Fruit fly (Drosophila melanogaster): ENCODE results near the gene CG32982.

The CG32982 gene

dm6 chr2L:9082750-9083149 is 42.8 kb upstream of the CG32982 start:
- no peak for TF ChIP-seq tai (GFP tag; optimal IDR thresholded peaks at IDR 0.05)
- no peak for TF ChIP-seq Dfd (GFP tag; optimal IDR thresholded peaks at IDR 0.05)
- TF ChIP-seq Jra (GFP tag; optimal IDR thresholded peaks at IDR 0.05) = no peak
- TF ChIP-seq brk (GFP tag; optimal IDR thresholded peaks at IDR 0.05) = no peak
- no peak for TF ChIP-seq rgr (GFP tag; optimal IDR thresholded peaks at IDR 0.05)
- TF ChIP-seq foxo (GFP tag; optimal IDR thresholded peaks at IDR 0.05) = no peak
- no peak for TF ChIP-seq sage (GFP tag; optimal IDR thresholded peaks at IDR 0.05)
- no peak for TF ChIP-seq CG9705 (GFP tag; optimal IDR thresholded peaks at IDR 0.05)
- TF ChIP-seq fru (GFP tag; optimal IDR thresholded peaks at IDR 0.05) = no peak
- no peak for TF ChIP-seq ey (GFP tag; optimal IDR thresholded peaks at IDR 0.05)
- TF ChIP-seq Dif (GFP tag; optimal IDR thresholded peaks at IDR 0.05; ENCODE audit: partially characterized antibody) = no peak
- TF ChIP-seq Vsx2 (GFP tag; optimal IDR thresholded peaks at IDR 0.05; ENCODE audit: partially characterized antibody) = no peak
- TF ChIP-seq Abd-B (GFP tag; optimal IDR thresholded peaks at IDR 0.05) = no peak
- no peak for TF ChIP-seq Rel (GFP tag; optimal IDR thresholded peaks at IDR 0.05)
- no peak for TF ChIP-seq Rel (tag; optimal IDR thresholded peaks at IDR 0.05)
- TF ChIP-seq dl (GFP tag; optimal IDR thresholded peaks at IDR 0.05; ENCODE audit: insufficient read depth in 1 of 2, partially characterized antibody in 2 of 2) = no peak
- no peak for TF ChIP-seq sv (GFP tag; optimal IDR thresholded peaks at IDR 0.05)

DNA sequence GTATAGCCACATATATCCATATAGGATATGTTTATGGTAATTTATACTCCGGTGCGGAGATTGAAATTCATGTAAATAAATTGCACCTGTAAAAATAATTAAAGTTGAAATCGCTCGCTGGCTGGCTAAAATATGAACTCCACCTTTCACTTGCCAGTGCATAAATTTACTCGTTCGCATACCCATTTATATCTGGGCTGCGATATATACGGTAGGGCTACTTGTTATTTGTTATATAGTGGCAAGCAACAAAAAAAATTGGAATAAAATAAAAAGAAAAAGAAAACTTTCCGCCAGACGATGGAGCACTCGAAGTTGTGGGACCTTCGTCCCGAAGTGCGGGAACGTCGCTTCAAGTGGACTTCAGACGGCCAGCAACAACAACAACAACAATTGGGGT is 41.7 kb upstream of the CG32982 start, which contains the start of gene Toll-4:
Gene Toll-4, plus strand, starts transcription at position 301 of the 400 bp plus-strand sequence.
- no peak for TF ChIP-seq sv (GFP tag; optimal IDR thresholded peaks at IDR 0.05)
- no peak for TF ChIP-seq Myc (optimal IDR thresholded peaks at IDR 0.05)
- no peak for TF ChIP-seq sage (GFP tag; optimal IDR thresholded peaks at IDR 0.05)
- no peak for TF ChIP-seq CrebA (GFP tag; optimal IDR thresholded peaks at IDR 0.05; ENCODE audit: borderline replicate concordance)
- no peak for TF ChIP-seq Rel (GFP tag; optimal IDR thresholded peaks at IDR 0.05)
- TF ChIP-seq Rel (tag; optimal IDR thresholded peaks at IDR 0.05) = no peak
- no peak for TF ChIP-seq Dif (GFP tag; optimal IDR thresholded peaks at IDR 0.05; ENCODE audit: partially characterized antibody)
- no peak for TF ChIP-seq Hr83 (GFP tag; optimal IDR thresholded peaks at IDR 0.05; ENCODE audit: poor library complexity, severe bottlenecking)

DNA sequence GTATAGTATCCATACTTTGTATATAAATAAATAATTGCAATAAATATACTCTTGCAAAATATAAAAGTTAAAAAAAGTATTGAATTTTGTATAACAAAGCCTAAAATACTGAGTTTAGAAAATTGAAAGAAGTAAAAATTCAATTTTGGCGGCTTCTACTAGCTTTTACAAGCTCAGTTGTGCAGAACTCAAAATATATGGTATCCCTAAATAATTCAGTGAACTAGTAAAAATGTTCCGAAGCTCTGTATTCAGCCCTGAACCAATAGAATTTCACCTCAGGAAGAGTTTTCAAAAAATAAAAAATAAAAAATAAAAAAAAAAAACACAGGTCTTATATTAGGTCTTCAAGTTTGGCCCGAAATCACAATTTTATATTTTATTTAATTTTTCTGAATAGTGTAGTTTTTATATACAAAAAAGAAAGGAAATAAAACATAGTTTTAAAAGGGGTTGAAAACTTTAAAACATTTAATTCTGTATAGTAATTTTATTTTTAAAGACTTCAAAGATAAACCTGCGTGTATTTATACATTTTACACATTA is 35.9 kb upstream of the CG32982 start:
- TF ChIP-seq tai (GFP tag; optimal IDR thresholded peaks at IDR 0.05) (no peak), Dif (GFP tag; optimal IDR thresholded peaks at IDR 0.05; ENCODE audit: partially characterized antibody) (peak; percentile 38)

DNA sequence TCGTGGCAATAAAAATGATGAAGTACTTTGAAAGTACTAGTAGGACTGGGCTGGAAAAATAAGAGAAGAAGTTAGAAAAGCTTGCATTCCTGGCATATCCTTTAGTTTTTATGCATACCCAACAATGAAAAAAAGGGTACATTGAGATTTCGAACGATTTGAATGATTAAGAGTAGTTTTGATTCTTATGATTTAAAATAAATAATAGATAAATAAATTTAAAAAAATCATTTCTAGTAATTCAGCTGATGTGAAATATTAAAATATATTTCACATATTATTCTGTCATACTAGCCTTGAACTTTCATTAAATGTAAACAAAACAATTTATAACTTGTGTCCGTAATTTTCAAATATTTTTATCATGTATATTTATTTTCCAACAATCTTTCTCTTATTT is 28.3 kb upstream of the CG32982 start, which contains the start of gene CG31609:
Gene CG31609, plus strand, starts transcription at position 301 of the 400 bp plus-strand sequence.
- no peak for TF ChIP-seq h (GFP tag; optimal IDR thresholded peaks at IDR 0.05)
- TF ChIP-seq Sp1 (GFP tag; optimal IDR thresholded peaks at IDR 0.05) = no peak
- TF ChIP-seq jim (GFP tag; optimal IDR thresholded peaks at IDR 0.05) = no peak
- no peak for TF ChIP-seq brk (GFP tag; optimal IDR thresholded peaks at IDR 0.05)
- no peak for TF ChIP-seq dmrt93B (GFP tag; optimal IDR thresholded peaks at IDR 0.05)

dm6 chr2L:9111514-9111913 is 14.0 kb upstream of the CG32982 start, which contains the start of gene Or30a:
Gene Or30a (plus strand): TSS chr2L:9111814.
- no peak for TF ChIP-seq woc (GFP tag; optimal IDR thresholded peaks at IDR 0.05)

dm6 chr2L:9120475-9121309 is 4.8 kb upstream of the CG32982 start:
- TF ChIP-seq CG9705 (GFP tag; optimal IDR thresholded peaks at IDR 0.05) = no peak
- no peak for TF ChIP-seq foxo (GFP tag; optimal IDR thresholded peaks at IDR 0.05)
- TF ChIP-seq Abd-B (GFP tag; optimal IDR thresholded peaks at IDR 0.05) = no peak
- peak; percentile 60 for TF ChIP-seq N (GFP tag; optimal IDR thresholded peaks at IDR 0.05)
- peak; percentile 66 for TF ChIP-seq Myc (optimal IDR thresholded peaks at IDR 0.05)
- no peak for TF ChIP-seq Hnf4 (GFP tag; optimal IDR thresholded peaks at IDR 0.05)
- no peak for TF ChIP-seq br (GFP tag; optimal IDR thresholded peaks at IDR 0.05)
- TF ChIP-seq Vsx2 (GFP tag; optimal IDR thresholded peaks at IDR 0.05; ENCODE audit: partially characterized antibody) = peak; percentile 6
- TF ChIP-seq Dif (GFP tag; optimal IDR thresholded peaks at IDR 0.05; ENCODE audit: partially characterized antibody) = peak; percentile 6
- TF ChIP-seq psq (GFP tag; optimal IDR thresholded peaks at IDR 0.05) = no peak

Data from whole organism, wandering third instar larva.